Fruit fly (Drosophila melanogaster) whole organism, embryonic: ENCODE data around the gene CG6878.

ENCODE experiments used
- Asciz ChIP-seq: fragments of 200-800 bp; sonication (Bioruptor generic); optimal IDR thresholded peaks from 2 replicates; lab custom pipeline; 2017; ENCODE audit warnings: missing biosample characterization, mild to moderate bottlenecking, missing genetic modification characterization, missing genetic modification reagents
- Bgb ChIP-seq: fragments of 200-800 bp; sonication (Bioruptor generic); IDR thresholded peaks from 2 replicates; pipeline ENCODE4 v1.3.6; 2022; ENCODE audit warnings: missing biosample characterization, missing genetic modification characterization; ENCODE audit not compliant: partially characterized antibody
- Bteb2 ChIP-seq: fragments of 200-800 bp; sonication (Bioruptor generic); optimal IDR thresholded peaks from 2 replicates; lab custom pipeline; 2016; ENCODE audit warnings: missing biosample characterization, missing genetic modification characterization
- CG10274 ChIP-seq: fragments of 200-800 bp; sonication (Bioruptor generic); optimal IDR thresholded peaks from 3 replicates; lab custom pipeline; 2017; ENCODE audit warnings: missing biosample characterization, mild to moderate bottlenecking, missing genetic modification characterization
- CG11085 ChIP-seq: fragments of 200-800 bp; sonication (Bioruptor generic); IDR thresholded peaks from 2 replicates; pipeline ENCODE4 v1.3.6; 2022; ENCODE audit warnings: missing biosample characterization, missing genetic modification characterization
- CG11456 ChIP-seq: fragments of 200-800 bp; sonication (Bioruptor generic); IDR thresholded peaks from 3 replicates; pipeline ENCODE4 v1.3.6; 2022; ENCODE audit warnings: missing biosample characterization, missing genetic modification characterization
- CG14014 ChIP-seq: fragments of 200-800 bp; sonication (Bioruptor generic); IDR thresholded peaks from 2 replicates; pipeline ENCODE4 v1.3.6; 2022; ENCODE audit warnings: missing biosample characterization, missing genetic modification characterization
- CG14860 ChIP-seq: fragments of 200-800 bp; sonication (Bioruptor generic); IDR thresholded peaks from 3 replicates; pipeline ENCODE4 v1.3.6; 2022; ENCODE audit warnings: missing biosample characterization, missing genetic modification characterization; ENCODE audit not compliant: partially characterized antibody
- CG14965 ChIP-seq: fragments of 200-800 bp; sonication (Bioruptor generic); optimal IDR thresholded peaks from 2 replicates; lab custom pipeline; 2016; ENCODE audit warnings: missing biosample characterization, missing genetic modification characterization, borderline replicate concordance
- CG15479 ChIP-seq: fragments of 200-800 bp; sonication (Bioruptor generic); optimal IDR thresholded peaks from 3 replicates; lab custom pipeline; 2019; ENCODE audit warnings: missing biosample characterization, mild to moderate bottlenecking, missing genetic modification characterization, moderate library complexity
- CG15601 ChIP-seq: fragments of 200-800 bp; sonication (Bioruptor generic); optimal IDR thresholded peaks from 3 replicates; lab custom pipeline; 2019; ENCODE audit warnings: missing biosample characterization, mild to moderate bottlenecking, missing genetic modification characterization, moderate library complexity
- CG1602 ChIP-seq: fragments of 200-800 bp; sonication (Bioruptor generic); optimal IDR thresholded peaks from 3 replicates; lab custom pipeline; 2016; ENCODE audit warnings: missing biosample characterization, missing genetic modification characterization
- CG16815 ChIP-seq: fragments of 200-800 bp; sonication (Bioruptor generic); optimal IDR thresholded peaks from 3 replicates; lab custom pipeline; 2017; ENCODE audit warnings: missing biosample characterization, mild to moderate bottlenecking, missing genetic modification characterization
- CG17359 ChIP-seq: fragments of 200-800 bp; sonication (Bioruptor generic); optimal IDR thresholded peaks from 3 replicates; lab custom pipeline; 2018; ENCODE audit warnings: missing biosample characterization, mild to moderate bottlenecking, missing genetic modification characterization, moderate library complexity
- CG6654 ChIP-seq: fragments of 200-800 bp; sonication (Bioruptor generic); optimal IDR thresholded peaks from 2 replicates; lab custom pipeline; 2017; ENCODE audit warnings: missing biosample characterization, mild to moderate bottlenecking, missing genetic modification characterization
- CG7928 ChIP-seq: fragments of 200-800 bp; sonication (Bioruptor generic); optimal IDR thresholded peaks from 2 replicates; lab custom pipeline; 2017; ENCODE audit warnings: missing biosample characterization, mild to moderate bottlenecking, missing genetic modification characterization
- CG7987 ChIP-seq: fragments of 200-800 bp; sonication (Bioruptor generic); optimal IDR thresholded peaks from 2 replicates; lab custom pipeline; 2018; ENCODE audit warnings: missing biosample characterization, mild to moderate bottlenecking, missing genetic modification characterization, moderate library complexity
- CG8290 ChIP-seq, 3 experiments: fragments of 200-800 bp; sonication (Bioruptor generic); optimal IDR thresholded peaks; 2 replicates each; lab custom pipeline; 2016 to 2019; ENCODE audit warnings: missing biosample characterization in 3 of 3, missing genetic modification characterization in 3 of 3, mild to moderate bottlenecking in 2 of 3, moderate library complexity in 1 of 3
- CG8944 ChIP-seq: fragments of 200-800 bp; sonication (Bioruptor generic); optimal IDR thresholded peaks from 3 replicates; lab custom pipeline; 2016; ENCODE audit warnings: missing biosample characterization, missing genetic modification characterization
- CHES-1-like ChIP-seq: fragments of 200-800 bp; sonication (Bioruptor generic); optimal IDR thresholded peaks from 2 replicates; lab custom pipeline; 2016; ENCODE audit warnings: missing biosample characterization, missing genetic modification characterization
- CrebB ChIP-seq: fragments of 200-800 bp; sonication (Bioruptor generic); optimal IDR thresholded peaks from 3 replicates; lab custom pipeline; 2018; ENCODE audit warnings: missing biosample characterization, mild to moderate bottlenecking, missing genetic modification characterization
- Dbx ChIP-seq: fragments of 200-800 bp; sonication (Bioruptor generic); IDR thresholded peaks from 3 replicates; pipeline ENCODE4 v1.3.6; 2022; ENCODE audit warnings: missing biosample characterization, missing genetic modification characterization
- Dek ChIP-seq: fragments of 200-800 bp; sonication (Bioruptor generic); optimal IDR thresholded peaks from 3 replicates; lab custom pipeline; 2019; ENCODE audit warnings: missing biosample characterization, mild to moderate bottlenecking, missing genetic modification characterization, moderate library complexity
- Hr39 ChIP-seq: fragments of >200 bp; optimal IDR thresholded peaks from 2 replicates; lab custom pipeline; 2017
- Hr51 ChIP-seq, 2 experiments: fragments of 200-800 bp; sonication (Bioruptor generic); optimal IDR thresholded peaks; 2 replicates in 1 of 2; 3 replicates in 1 of 2; lab custom pipeline; 2016 to 2018; ENCODE audit warnings: missing biosample characterization in 2 of 2, missing genetic modification characterization in 2 of 2, mild to moderate bottlenecking in 1 of 2, moderate library complexity in 1 of 2
- Med ChIP-seq: fragments of 200-800 bp; sonication (Bioruptor generic); peaks from one replicate; lab custom pipeline; 2016; ENCODE audit warnings: missing biosample characterization, missing genetic modification characterization, mild to moderate bottlenecking, inconsistent platforms, moderate library complexity
- Poxn ChIP-seq: fragments of 200-800 bp; sonication (Bioruptor generic); IDR thresholded peaks from 2 replicates; pipeline ENCODE4 v1.3.6; 2022; ENCODE audit warnings: missing biosample characterization, missing genetic modification characterization
- Stat92E ChIP-seq, 3 experiments: fragments of >200 bp in 2 of 3; fragments of 200-800 bp in 1 of 3; sonication (Bioruptor generic) in 1 of 3; optimal IDR thresholded peaks; 2 replicates each; lab custom pipeline; 2017 to 2019; ENCODE audit warnings: missing biosample characterization in 3 of 3, missing genetic modification characterization in 3 of 3, mild to moderate bottlenecking in 1 of 3, moderate library complexity in 1 of 3
- Tbp ChIP-seq: fragments of >200 bp; optimal IDR thresholded peaks from 2 replicates; lab custom pipeline; 2018; ENCODE audit warnings: missing biosample characterization, missing genetic modification characterization
- Vsx1 ChIP-seq: fragments of 200-800 bp; sonication (Bioruptor generic); optimal IDR thresholded peaks from 2 replicates; lab custom pipeline; 2017; ENCODE audit warnings: missing biosample characterization, mild to moderate bottlenecking, missing genetic modification characterization, missing genetic modification reagents
- YL-1 ChIP-seq: fragments of 200-800 bp; sonication (Bioruptor generic); optimal IDR thresholded peaks from 3 replicates; lab custom pipeline; 2017; ENCODE audit warnings: missing biosample characterization, mild to moderate bottlenecking, missing genetic modification characterization
- amos ChIP-seq: fragments of 200-800 bp; sonication (Bioruptor generic); IDR thresholded peaks from 2 replicates; pipeline ENCODE4 v1.3.6; 2022; ENCODE audit warnings: missing biosample characterization, missing genetic modification characterization; ENCODE audit not compliant: partially characterized antibody
- az2 ChIP-seq: fragments of 200-800 bp; sonication (Bioruptor generic); optimal IDR thresholded peaks from 3 replicates; lab custom pipeline; 2016; ENCODE audit warnings: missing biosample characterization, missing genetic modification characterization
- crc ChIP-seq: fragments of 200-800 bp; sonication (Bioruptor generic); optimal IDR thresholded peaks from 2 replicates; lab custom pipeline; 2016; ENCODE audit warnings: missing biosample characterization, missing genetic modification characterization
- esg ChIP-seq: fragments of 200-800 bp; sonication (Bioruptor generic); conservative IDR thresholded peaks from 2 replicates; pipeline ENCODE4 v1.3.6; 2022; ENCODE audit warnings: missing biosample characterization, missing genetic modification characterization
- eve ChIP-seq, 2 experiments: fragments of >200 bp; optimal IDR thresholded peaks; 2 replicates each; lab custom pipeline; 2017; ENCODE audit warnings: missing biosample characterization in 2 of 2, missing genetic modification characterization in 2 of 2
- exex ChIP-seq: fragments of 200-800 bp; sonication (Bioruptor generic); optimal IDR thresholded peaks from 4 replicates; lab custom pipeline; 2018; ENCODE audit warnings: missing biosample characterization, mild to moderate bottlenecking, missing genetic modification characterization, moderate library complexity
- lola ChIP-seq, 3 experiments: fragments of >200 bp in 2 of 3; fragments of 200-800 bp in 1 of 3; sonication (Bioruptor generic) in 1 of 3; optimal IDR thresholded peaks; 2 replicates each; lab custom pipeline; 2017 to 2019; ENCODE audit warnings: missing biosample characterization in 3 of 3, missing genetic modification characterization in 3 of 3, mild to moderate bottlenecking in 1 of 3, moderate library complexity in 1 of 3
- luna ChIP-seq: fragments of 200-800 bp; sonication (Bioruptor generic); optimal IDR thresholded peaks from 2 replicates; lab custom pipeline; 2016; ENCODE audit warnings: missing biosample characterization, missing genetic modification characterization
- odd ChIP-seq: fragments of 200-800 bp; sonication (Bioruptor generic); optimal IDR thresholded peaks from 2 replicates; lab custom pipeline; 2017; ENCODE audit warnings: missing biosample characterization, mild to moderate bottlenecking, missing genetic modification characterization
- onecut ChIP-seq: fragments of 200-800 bp; sonication (Bioruptor generic); IDR thresholded peaks from 2 replicates; pipeline ENCODE4 v1.3.6; 2022; ENCODE audit warnings: missing biosample characterization, missing genetic modification characterization
- pan ChIP-seq, 4 experiments: fragments of >200 bp in 3 of 4; fragments of 200-800 bp in 1 of 4; sonication (Bioruptor generic) in 1 of 4; optimal IDR thresholded peaks in 3 of 4; IDR thresholded peaks in 1 of 4; 2 replicates each; pipeline versions ENCODE4 v1.3.6 to Lab custom; 2017 to 2022; ENCODE audit warnings: missing biosample characterization in 2 of 4, missing genetic modification characterization in 2 of 4, mixed read lengths in 1 of 4
- slbo ChIP-seq: fragments of 200-800 bp; sonication (Bioruptor generic); IDR thresholded peaks from 2 replicates; pipeline ENCODE4 v1.3.6; 2022; ENCODE audit warnings: missing biosample characterization, missing genetic modification characterization
- sna ChIP-seq: fragments of 200-800 bp; sonication (Bioruptor generic); IDR thresholded peaks from 2 replicates; pipeline ENCODE4 v1.3.6; 2022; ENCODE audit warnings: missing biosample characterization, missing genetic modification characterization; ENCODE audit not compliant: partially characterized antibody
- sr ChIP-seq: fragments of 200-800 bp; sonication (Bioruptor generic); IDR thresholded peaks from 3 replicates; pipeline ENCODE4 v1.3.6; 2022; ENCODE audit warnings: missing biosample characterization, missing genetic modification characterization
- stwl ChIP-seq: fragments of 200-800 bp; sonication (Bioruptor generic); optimal IDR thresholded peaks from 3 replicates; lab custom pipeline; 2018; ENCODE audit warnings: missing biosample characterization, mild to moderate bottlenecking, missing genetic modification characterization, moderate library complexity
- zf30C ChIP-seq: fragments of 200-800 bp; sonication (Bioruptor generic); optimal IDR thresholded peaks from 3 replicates; lab custom pipeline; 2018; ENCODE audit warnings: missing biosample characterization, mild to moderate bottlenecking, missing genetic modification characterization

CG6878 gene

DNA sequence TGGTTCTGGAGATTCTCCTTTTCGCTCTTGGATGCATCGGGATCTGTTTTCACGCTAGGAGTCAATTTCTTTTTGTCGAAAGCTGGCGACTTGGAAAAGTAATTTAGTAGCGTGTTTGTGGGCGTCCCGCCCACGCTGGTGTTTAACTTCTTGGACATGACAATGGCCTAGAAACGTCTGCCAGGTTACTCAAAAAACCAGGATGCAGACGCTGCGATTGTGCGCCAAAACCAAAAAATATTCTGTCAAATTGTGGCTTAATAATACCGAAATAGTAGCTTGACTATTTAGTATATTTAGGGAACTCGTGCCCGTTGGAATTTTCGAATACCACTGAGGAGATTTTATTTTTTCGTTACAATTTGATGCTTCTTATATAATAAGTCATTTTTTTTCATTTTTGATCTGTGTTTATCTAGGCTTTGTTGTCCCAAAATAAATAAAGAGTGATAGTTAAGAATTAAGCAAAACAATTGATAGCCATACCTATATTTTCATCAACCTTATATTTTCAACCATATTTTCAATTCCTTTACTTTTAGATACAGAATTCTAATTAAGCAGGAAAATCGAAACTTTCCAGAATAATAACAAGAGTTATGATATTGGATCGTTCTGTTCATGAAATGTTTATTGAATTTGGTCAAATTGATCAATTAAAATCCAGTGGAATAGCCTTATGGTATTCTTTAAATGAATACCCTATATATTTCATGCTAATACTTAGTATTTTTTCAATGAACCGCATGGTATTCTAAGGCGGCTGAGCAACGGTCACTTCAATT, 3.1 kb upstream of the CG6878 start, which contains the start of the genes Msh6 and Prp31 (continued):
- TF ChIP-seq eve (GFP tag; optimal IDR thresholded peaks at IDR 0.05; lab: Kevin White, UChicago), result no peak
- no peak for TF ChIP-seq zf30C (GFP tag; lab: Kevin White, UChicago)
- TF ChIP-seq CG1602 (GFP tag; lab: Kevin White, UChicago), result peak; percentile 78
- peak; percentile 78 for TF ChIP-seq az2 (GFP tag; lab: Kevin White, UChicago)
- TF ChIP-seq CG7987 (GFP tag; lab: Kevin White, UChicago), result no peak
- TF ChIP-seq Dbx (GFP tag; lab: Robert Waterston, UW), result peak; percentile 52; the same call in 2 of the 3 replicates
- no peak for TF ChIP-seq Stat92E (GFP tag; optimal IDR thresholded peaks at IDR 0.05; lab: Kevin White, UChicago)
- peak; percentile 62 for TF ChIP-seq Bteb2 (GFP tag; lab: Kevin White, UChicago)
- TF ChIP-seq esg (GFP tag; lab: Robert Waterston, UW), result peak; percentile 79
- peak; percentile 22; the same call in 1 of the 2 replicates for TF ChIP-seq onecut (GFP tag; lab: Robert Waterston, UW)
- no peak for TF ChIP-seq CG15479 (GFP tag; lab: Kevin White, UChicago)
- peak; percentile 55; the same call in 1 of the 2 replicates for TF ChIP-seq CG14014 (GFP tag; lab: Robert Waterston, UW)
- no peak for TF ChIP-seq CG10274 (GFP tag; lab: Kevin White, UChicago)
- TF ChIP-seq slbo (GFP tag; lab: Robert Waterston, UW), result peak; percentile 79
- peak; percentile 53 for TF ChIP-seq Med (GFP tag; lab: Kevin White, UChicago)
- TF ChIP-seq pan (optimal IDR thresholded peaks at IDR 0.05; lab: Kevin White, UChicago), result no peak
- TF ChIP-seq pan (GFP tag; optimal IDR thresholded peaks at IDR 0.05 in 1 of 2, IDR thresholded peaks at IDR 0.05 in 1 of 2), result peak in 1 of 2 experiments; percentile 38
- TF ChIP-seq CG7928 (GFP tag; lab: Kevin White, UChicago), result no peak
- no peak for TF ChIP-seq Tbp (GFP tag; lab: Kevin White, UChicago)
- peak in 1 of 3 experiments; percentile 83 for TF ChIP-seq lola (GFP tag; optimal IDR thresholded peaks at IDR 0.05; lab: Kevin White, UChicago)
- TF ChIP-seq CG14965 (GFP tag; lab: Kevin White, UChicago), result no peak
- TF ChIP-seq crc (GFP tag; lab: Kevin White, UChicago), result peak; percentile 36
- TF ChIP-seq stwl (tag; lab: Kevin White, UChicago), result peak; percentile 38
- TF ChIP-seq sna, result no peak
- peak; percentile 14 for TF ChIP-seq YL-1 (GFP tag; lab: Kevin White, UChicago)
- peak in 1 of 2 experiments; percentile 73 for TF ChIP-seq Hr51 (GFP tag; optimal IDR thresholded peaks at IDR 0.05; lab: Kevin White, UChicago)
- no peak for TF ChIP-seq Poxn (GFP tag; lab: Robert Waterston, UW)
- TF ChIP-seq odd (GFP tag; lab: Kevin White, UChicago), result no peak
- peak; percentile 46 for TF ChIP-seq luna
- TF ChIP-seq CG11456 (GFP tag; lab: Robert Waterston, UW), result no peak
- no peak for TF ChIP-seq sr (GFP tag; lab: Robert Waterston, UW)
- peak; percentile 26 for TF ChIP-seq CHES-1-like (GFP tag; lab: Kevin White, UChicago)
- TF ChIP-seq Hr39 (lab: Kevin White, UChicago), result no peak
- TF ChIP-seq CG15601 (tag; lab: Kevin White, UChicago), result peak; percentile 44
- no peak for TF ChIP-seq exex (tag; lab: Kevin White, UChicago)
- no peak for TF ChIP-seq CG14860
- peak; percentile 74 for TF ChIP-seq CG16815 (GFP tag; lab: Kevin White, UChicago)
- peak; percentile 59 for TF ChIP-seq CG8290 (GFP tag; optimal IDR thresholded peaks at IDR 0.05; lab: Kevin White, UChicago)
- TF ChIP-seq CG8290 (tag; optimal IDR thresholded peaks at IDR 0.05; lab: Kevin White, UChicago), result no peak
- TF ChIP-seq amos (GFP tag; lab: Robert Waterston, UW), result no peak
- peak; percentile 68 for TF ChIP-seq CG8944
- peak; percentile 30 for TF ChIP-seq Dek (tag; lab: Kevin White, UChicago)
- TF ChIP-seq CG11085 (GFP tag; lab: Robert Waterston, UW), result no peak
- TF ChIP-seq CG6654 (GFP tag; lab: Kevin White, UChicago), result peak; percentile 44
- no peak for TF ChIP-seq CrebB (tag; lab: Kevin White, UChicago)
- no peak for TF ChIP-seq Vsx1
- TF ChIP-seq Bgb (GFP tag; lab: Robert Waterston, UW), result no peak
- no peak for TF ChIP-seq Asciz (GFP tag; lab: Kevin White, UChicago)
- TF ChIP-seq CG17359 (tag; lab: Kevin White, UChicago), result peak; percentile 59
